Fruit fly (Drosophila melanogaster) whole organism, embryonic: ENCODE measurements around the gene CG5346.

Experiments
- Ada2b ChIP-seq: fragments of 200-800 bp; sonication (Bioruptor generic); IDR thresholded peaks from 2 replicates; pipeline ENCODE4 v1.3.6; 2022; ENCODE audit warnings: missing biosample characterization, missing genetic modification characterization
- Atf6 ChIP-seq: fragments of 200-800 bp; sonication (Bioruptor generic); IDR thresholded peaks from 2 replicates; pipeline ENCODE4 v1.3.6; 2022; ENCODE audit warnings: missing biosample characterization, missing genetic modification characterization
- CG11504 ChIP-seq: fragments of 200-800 bp; sonication (Bioruptor generic); optimal IDR thresholded peaks from 3 replicates; lab custom pipeline; 2019; ENCODE audit warnings: missing biosample characterization, mild to moderate bottlenecking, missing genetic modification characterization, moderate library complexity
- CG11695 ChIP-seq: fragments of 200-800 bp; sonication (Bioruptor generic); IDR thresholded peaks from 3 replicates; pipeline ENCODE4 v1.3.6; 2022; ENCODE audit warnings: missing biosample characterization, missing genetic modification characterization
- CG12769 ChIP-seq: fragments of 200-800 bp; sonication (Bioruptor generic); optimal IDR thresholded peaks from 2 replicates; lab custom pipeline; 2019; ENCODE audit warnings: missing biosample characterization, mild to moderate bottlenecking, missing genetic modification characterization, moderate library complexity
- CG12942 ChIP-seq: fragments of 200-800 bp; sonication (Bioruptor generic); optimal IDR thresholded peaks from 3 replicates; lab custom pipeline; 2016; ENCODE audit warnings: missing biosample characterization, missing genetic modification characterization
- CG13894 ChIP-seq: fragments of 200-800 bp; sonication (Bioruptor generic); optimal IDR thresholded peaks from 3 replicates; lab custom pipeline; 2018; ENCODE audit warnings: missing biosample characterization, mild to moderate bottlenecking, missing genetic modification characterization, moderate library complexity
- CG15514 ChIP-seq: fragments of 200-800 bp; sonication (Bioruptor generic); optimal IDR thresholded peaks from 3 replicates; lab custom pipeline; 2017; ENCODE audit warnings: missing biosample characterization, missing genetic modification characterization, mild to moderate bottlenecking, moderate library complexity, missing genetic modification reagents
- CG1647 ChIP-seq: fragments of 200-800 bp; sonication (Bioruptor generic); optimal IDR thresholded peaks from 3 replicates; lab custom pipeline; 2016; ENCODE audit warnings: missing biosample characterization, missing genetic modification characterization
- CG18619 ChIP-seq: fragments of 200-800 bp; sonication (Bioruptor generic); optimal IDR thresholded peaks from 3 replicates; lab custom pipeline; 2017; ENCODE audit warnings: missing biosample characterization, mild to moderate bottlenecking, missing genetic modification characterization
- CG2120 ChIP-seq: fragments of 200-800 bp; sonication (Bioruptor generic); optimal IDR thresholded peaks from 3 replicates; lab custom pipeline; 2016; ENCODE audit warnings: missing biosample characterization, missing genetic modification characterization
- CG32532 ChIP-seq: fragments of 200-800 bp; sonication (Bioruptor generic); IDR thresholded peaks from 2 replicates; pipeline ENCODE4 v1.3.6; 2022; ENCODE audit warnings: missing biosample characterization, missing genetic modification characterization
- CG3281 ChIP-seq: fragments of 200-800 bp; sonication (Bioruptor generic); optimal IDR thresholded peaks from 3 replicates; lab custom pipeline; 2017; ENCODE audit warnings: missing biosample characterization, mild to moderate bottlenecking, missing genetic modification characterization
- CG4730 ChIP-seq: fragments of 200-800 bp; sonication (Bioruptor generic); IDR thresholded peaks from 2 replicates; pipeline ENCODE4 v1.3.6; 2022; ENCODE audit warnings: missing biosample characterization, missing genetic modification characterization
- CG7556 ChIP-seq: fragments of 200-800 bp; sonication (Bioruptor generic); optimal IDR thresholded peaks from 2 replicates; lab custom pipeline; 2017; ENCODE audit warnings: missing biosample characterization, mild to moderate bottlenecking, missing genetic modification characterization
- CG7786 ChIP-seq: fragments of 200-800 bp; sonication (Bioruptor generic); optimal IDR thresholded peaks from 2 replicates; lab custom pipeline; 2016; ENCODE audit warnings: missing biosample characterization, missing genetic modification characterization
- CG9215 ChIP-seq: fragments of 200-800 bp; sonication (Bioruptor generic); IDR thresholded peaks from 2 replicates; pipeline ENCODE4 v1.3.6; 2022; ENCODE audit warnings: missing biosample characterization, missing genetic modification characterization
- CG9932 ChIP-seq: fragments of 200-800 bp; sonication (Bioruptor generic); IDR thresholded peaks from 2 replicates; pipeline ENCODE4 v1.3.6; 2022; ENCODE audit warnings: missing biosample characterization, missing genetic modification characterization
- Dbx ChIP-seq: fragments of 200-800 bp; sonication (Bioruptor generic); IDR thresholded peaks from 3 replicates; pipeline ENCODE4 v1.3.6; 2022; ENCODE audit warnings: missing biosample characterization, missing genetic modification characterization
- E2f1 ChIP-seq: fragments of 200-800 bp; sonication (Bioruptor generic); IDR thresholded peaks from 2 replicates; pipeline ENCODE4 v1.3.6; 2022; ENCODE audit warnings: missing biosample characterization, missing genetic modification characterization
- Fer1 ChIP-seq: fragments of 200-800 bp; sonication (Bioruptor generic); optimal IDR thresholded peaks from 2 replicates; lab custom pipeline; 2017; ENCODE audit warnings: missing biosample characterization, mild to moderate bottlenecking, missing genetic modification characterization
- Fer3 ChIP-seq: fragments of 200-800 bp; sonication (Bioruptor generic); optimal IDR thresholded peaks from 2 replicates; lab custom pipeline; 2018; ENCODE audit warnings: missing biosample characterization, mild to moderate bottlenecking, missing genetic modification characterization, moderate library complexity
- H15 ChIP-seq: fragments of 200-800 bp; sonication (Bioruptor generic); IDR thresholded peaks from 3 replicates; pipeline ENCODE4 v1.3.6; 2022; ENCODE audit warnings: missing biosample characterization, missing genetic modification characterization
- HmgZ ChIP-seq: fragments of 200-800 bp; sonication (Bioruptor generic); optimal IDR thresholded peaks from 2 replicates; lab custom pipeline; 2018; ENCODE audit warnings: missing biosample characterization, mild to moderate bottlenecking, missing genetic modification characterization
- Hmr ChIP-seq: fragments of 200-800 bp; sonication (Bioruptor generic); optimal IDR thresholded peaks from 3 replicates; lab custom pipeline; 2017; ENCODE audit warnings: mild to moderate bottlenecking, missing biosample characterization, missing genetic modification reagents, missing genetic modification characterization
- Med ChIP-seq: fragments of 200-800 bp; sonication (Bioruptor generic); peaks from one replicate; lab custom pipeline; 2016; ENCODE audit warnings: missing biosample characterization, missing genetic modification characterization, mild to moderate bottlenecking, inconsistent platforms, moderate library complexity
- Meics ChIP-seq: fragments of 200-800 bp; sonication (Bioruptor generic); optimal IDR thresholded peaks from 2 replicates; lab custom pipeline; 2017; ENCODE audit warnings: missing biosample characterization, mild to moderate bottlenecking, missing genetic modification characterization
- Neu2 ChIP-seq: fragments of 200-800 bp; sonication (Bioruptor generic); optimal IDR thresholded peaks from 3 replicates; lab custom pipeline; 2016; ENCODE audit warnings: missing biosample characterization, missing genetic modification characterization, borderline replicate concordance
- NfI ChIP-seq: fragments of 200-800 bp; sonication (Bioruptor generic); optimal IDR thresholded peaks from 3 replicates; lab custom pipeline; 2018; ENCODE audit warnings: missing biosample characterization, mild to moderate bottlenecking, missing genetic modification characterization, moderate library complexity
- Rfx ChIP-seq: fragments of 200-800 bp; sonication (Bioruptor generic); IDR thresholded peaks from 2 replicates; pipeline ENCODE4 v1.3.6; 2022; ENCODE audit warnings: missing biosample characterization, missing genetic modification characterization
- Sin3A ChIP-seq: fragments of >200 bp; optimal IDR thresholded peaks from 2 replicates; lab custom pipeline; 2018
- cwo ChIP-seq: fragments of 200-800 bp; sonication (Bioruptor generic); optimal IDR thresholded peaks from 3 replicates; lab custom pipeline; 2017; ENCODE audit warnings: missing biosample characterization, missing genetic modification characterization, mild to moderate bottlenecking, moderate library complexity, missing genetic modification reagents
- dmrt99B ChIP-seq: fragments of 200-800 bp; sonication (Bioruptor generic); optimal IDR thresholded peaks from 2 replicates; lab custom pipeline; 2018; ENCODE audit warnings: missing biosample characterization, mild to moderate bottlenecking, missing genetic modification characterization, moderate library complexity
- dysf ChIP-seq: fragments of 200-800 bp; sonication (Bioruptor generic); IDR thresholded peaks from 3 replicates; pipeline ENCODE4 v1.3.6; 2022; ENCODE audit warnings: missing biosample characterization, missing genetic modification characterization
- gem ChIP-seq: fragments of 200-800 bp; sonication (Bioruptor generic); optimal IDR thresholded peaks from 2 replicates; lab custom pipeline; 2019; ENCODE audit warnings: missing biosample characterization, mild to moderate bottlenecking, missing genetic modification characterization, moderate library complexity
- inv ChIP-seq: fragments of 200-800 bp; sonication (Bioruptor generic); IDR thresholded peaks from 2 replicates; pipeline ENCODE4 v1.3.6; 2022; ENCODE audit warnings: missing biosample characterization, missing genetic modification characterization; ENCODE audit not compliant: partially characterized antibody
- jing ChIP-seq: fragments of 200-800 bp; sonication (Bioruptor generic); optimal IDR thresholded peaks from 2 replicates; lab custom pipeline; 2018; ENCODE audit warnings: missing biosample characterization, mild to moderate bottlenecking, missing genetic modification characterization
- lab ChIP-seq: fragments of 200-800 bp; sonication (Bioruptor generic); optimal IDR thresholded peaks from 3 replicates; lab custom pipeline; 2017; ENCODE audit warnings: missing biosample characterization, missing genetic modification characterization, mild to moderate bottlenecking, moderate library complexity, missing genetic modification reagents
- nmo ChIP-seq: fragments of 200-800 bp; sonication (Bioruptor generic); optimal IDR thresholded peaks from 2 replicates; lab custom pipeline; 2018; ENCODE audit warnings: missing biosample characterization, mild to moderate bottlenecking, missing genetic modification characterization, moderate library complexity
- pho ChIP-seq: fragments of 200-800 bp; sonication (Bioruptor generic); optimal IDR thresholded peaks from 2 replicates; lab custom pipeline; 2016; ENCODE audit warnings: missing biosample characterization, missing genetic modification characterization
- row ChIP-seq: fragments of 200-800 bp; sonication (Bioruptor generic); IDR thresholded peaks from 3 replicates; pipeline ENCODE4 v1.3.6; 2022; ENCODE audit warnings: missing biosample characterization, missing genetic modification characterization
- slbo ChIP-seq: fragments of 200-800 bp; sonication (Bioruptor generic); IDR thresholded peaks from 2 replicates; pipeline ENCODE4 v1.3.6; 2022; ENCODE audit warnings: missing biosample characterization, missing genetic modification characterization
- sob ChIP-seq: fragments of 200-800 bp; sonication (Bioruptor generic); IDR thresholded peaks from 2 replicates; pipeline ENCODE4 v1.3.6; 2022; ENCODE audit warnings: missing biosample characterization, missing genetic modification characterization
- tap ChIP-seq: fragments of 200-800 bp; optimal IDR thresholded peaks from 3 replicates; lab custom pipeline; 2019; ENCODE audit warnings: missing biosample characterization, mild to moderate bottlenecking, missing genetic modification characterization, moderate library complexity
- tin ChIP-seq: fragments of 200-800 bp; sonication (Bioruptor generic); optimal IDR thresholded peaks from 3 replicates; lab custom pipeline; 2016; ENCODE audit warnings: missing biosample characterization, missing genetic modification characterization
- trem ChIP-seq: fragments of 200-800 bp; optimal IDR thresholded peaks from 3 replicates; lab custom pipeline; 2019; ENCODE audit warnings: missing biosample characterization, mild to moderate bottlenecking, missing genetic modification characterization, moderate library complexity
- unc-4 ChIP-seq: fragments of 200-800 bp; sonication (Bioruptor generic); IDR thresholded peaks from 2 replicates; pipeline ENCODE4 v1.3.6; 2022; ENCODE audit warnings: missing biosample characterization, missing genetic modification characterization; ENCODE audit not compliant: partially characterized antibody
- usp ChIP-seq: fragments of >200 bp; optimal IDR thresholded peaks from 2 replicates; lab custom pipeline; 2017; ENCODE audit warnings: missing biosample characterization, missing genetic modification characterization
- wdn ChIP-seq: fragments of 200-800 bp; sonication (Bioruptor generic); IDR thresholded peaks from 2 replicates; pipeline ENCODE4 v1.3.6; 2022; ENCODE audit warnings: missing biosample characterization, missing genetic modification characterization

The CG5346 gene

dm6 chr3R:22515384-22515783 lies 13.1 kb downstream of the CG5346 start (continued):
- TF ChIP-seq gem (no peak), CG11695 (GFP tag; lab: Robert Waterston, UW) (no peak), Dbx (0 out of 3 replicates have a peak, but pooled peaks have one; percentile 11), Sin3A (no peak), Hmr (GFP tag; lab: Kevin White, UChicago) (no peak), Neu2 (GFP tag; lab: Kevin White, UChicago) (no peak), CG9932 (GFP tag; lab: Robert Waterston, UW) (no peak), dysf (peak; percentile 46; the same call in 1 of the 3 replicates), usp (GFP tag; lab: Kevin White, UChicago) (no peak), inv (GFP tag; lab: Robert Waterston, UW) (no peak), Rfx (GFP tag; lab: Robert Waterston, UW) (peak; percentile 54), wdn (GFP tag; lab: Robert Waterston, UW) (no peak), H15 (no peak), dmrt99B (tag; lab: Kevin White, UChicago) (peak; percentile 19), CG12942 (GFP tag; lab: Kevin White, UChicago) (no peak), lab (GFP tag; lab: Kevin White, UChicago) (peak; percentile 22), nmo (no peak)

DNA sequence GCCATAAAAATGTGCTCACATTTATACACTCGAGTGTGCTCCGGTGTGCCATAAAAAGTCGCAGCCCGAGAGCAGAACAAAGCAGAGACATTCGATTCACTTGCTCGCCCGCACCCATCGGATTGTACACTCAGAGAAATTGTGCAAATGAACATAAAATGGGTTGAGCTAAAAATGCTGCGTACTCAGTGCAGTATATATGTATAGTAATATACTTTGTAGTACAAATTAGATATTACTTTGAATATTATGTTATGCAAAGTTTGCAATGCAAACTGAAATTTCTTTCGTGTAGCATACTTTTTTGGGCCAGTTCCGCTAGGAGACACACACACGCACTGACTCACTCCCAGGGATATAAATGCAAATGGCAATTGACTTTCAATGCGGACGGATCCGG lies 24.8 kb downstream of the CG5346 start:
- TF ChIP-seq HmgZ (no peak), CG13894 (tag; lab: Kevin White, UChicago) (peak; percentile 48), Ada2b (GFP tag; lab: Robert Waterston, UW) (peak; percentile 19; the same call in 1 of the 2 replicates), jing (no peak), Hmr (GFP tag; lab: Kevin White, UChicago) (peak; percentile 61), CG1647 (no peak), CG32532 (GFP tag; lab: Robert Waterston, UW) (0 out of 2 replicates have a peak, but pooled peaks have one; percentile 38), pho (GFP tag; lab: Kevin White, UChicago) (peak; percentile 14), Meics (GFP tag; lab: Kevin White, UChicago) (peak; percentile 56), unc-4 (no peak), slbo (GFP tag; lab: Robert Waterston, UW) (peak; percentile 45; the same call in 1 of the 2 replicates), E2f1 (peak; percentile 33; the same call in 1 of the 2 replicates), CG7556 (GFP tag; lab: Kevin White, UChicago) (peak; percentile 28), row (GFP tag; lab: Robert Waterston, UW) (peak; percentile 48; the same call in 2 of the 3 replicates), tin (GFP tag; lab: Kevin White, UChicago) (no peak), Med (GFP tag; lab: Kevin White, UChicago) (peak; percentile 72), CG11504 (tag; lab: Kevin White, UChicago) (peak; percentile 27), CG7786 (GFP tag; lab: Kevin White, UChicago) (no peak), NfI (peak; percentile 12), tap (tag; lab: Kevin White, UChicago) (no peak), CG9932 (GFP tag; lab: Robert Waterston, UW) (peak; percentile 41; the same call in 1 of the 2 replicates), CG9215 (GFP tag; lab: Robert Waterston, UW) (0 out of 2 replicates have a peak, but pooled peaks have one; percentile 31), Fer1 (GFP tag; lab: Kevin White, UChicago) (peak; percentile 49), Atf6 (0 out of 2 replicates have a peak, but pooled peaks have one; percentile 35), trem (tag; lab: Kevin White, UChicago) (no peak), CG12769 (tag; lab: Kevin White, UChicago) (peak; percentile 66), CG18619 (GFP tag; lab: Kevin White, UChicago) (peak; percentile 0), cwo (peak; percentile 29), CG3281 (GFP tag; lab: Kevin White, UChicago) (peak; percentile 22), lab (GFP tag; lab: Kevin White, UChicago) (peak; percentile 72), CG15514 (GFP tag; lab: Kevin White, UChicago) (peak; percentile 17), CG4730 (GFP tag; lab: Robert Waterston, UW) (0 out of 2 replicates have a peak, but pooled peaks have one; percentile 21), sob (peak; percentile 49; the same call in 1 of the 2 replicates), Fer3 (peak; percentile 17), CG2120 (GFP tag; lab: Kevin White, UChicago) (peak; percentile 58)
